Worm (Caenorhabditis elegans) whole organism, L3 larva: ENCODE measurements around the gene nlp-43.

Experiments
- ama-1 ChIP-seq: fragments of 150-350 bp; optimal IDR thresholded peaks from 2 replicates; lab custom pipeline; 2018
- ceh-9 ChIP-seq: sonication (generic microtip); optimal IDR thresholded peaks from 2 replicates; lab custom pipeline; 2018; ENCODE audit warnings: missing biosample characterization, missing genetic modification characterization
- lsy-12 ChIP-seq: sonication (generic microtip); optimal IDR thresholded peaks from 2 replicates; lab custom pipeline; 2016; ENCODE audit warnings: mild to moderate bottlenecking, missing genetic modification characterization, missing compliant biosample characterization
- mml-1 ChIP-seq: fragments of 150-350 bp; sonication (generic microtip); optimal IDR thresholded peaks from 3 replicates; lab custom pipeline; 2014; ENCODE audit warnings: missing biosample characterization, missing genetic modification characterization
- nhr-11 ChIP-seq: fragments of 150-350 bp; optimal IDR thresholded peaks from 2 replicates; lab custom pipeline; 2014; ENCODE audit warnings: missing biosample characterization, missing genetic modification characterization
- pha-4 ChIP-seq: fragments of 150-350 bp; optimal IDR thresholded peaks from 2 replicates; lab custom pipeline; 2014; ENCODE audit warnings: missing biosample characterization, missing genetic modification reagents, missing genetic modification characterization
- unc-39 ChIP-seq: sonication (generic microtip); optimal IDR thresholded peaks from 4 replicates; lab custom pipeline; 2017; ENCODE audit warnings: missing biosample characterization, missing genetic modification characterization
- zag-1 ChIP-seq: fragments of 150-350 bp; optimal IDR thresholded peaks from 2 replicates; lab custom pipeline; 2014; ENCODE audit warnings: missing biosample characterization, missing genetic modification characterization
- ztf-11 ChIP-seq: fragments of 150-350 bp; optimal IDR thresholded peaks from 2 replicates; lab custom pipeline; 2014; ENCODE audit warnings: missing biosample characterization, missing genetic modification characterization

ce11 chrIII:5076569-5076968 lies 34.4 kb downstream of the nlp-43 start:
- no peak for TF ChIP-seq nhr-11
- TF ChIP-seq ztf-11: no peak
- TF ChIP-seq ama-1 (lab: Kevin White, UChicago): no peak
- no peak for TF ChIP-seq pha-4 (tag; lab: Kevin White, UChicago)
- no peak for TF ChIP-seq lsy-12 (tag; lab: Kevin White, UChicago)
- TF ChIP-seq unc-39: no peak
- no peak for TF ChIP-seq zag-1
- no peak for TF ChIP-seq mml-1 (tag; lab: Kevin White, UChicago)
- TF ChIP-seq ceh-9 (tag; lab: Kevin White, UChicago): no peak
